Fruit fly (Drosophila melanogaster): Measurements from ENCODE around the gene CG5500.

- TF ChIP-seq CTCF (optimal IDR thresholded peaks at IDR 0.05) = peak; percentile 97 to 99
- TF ChIP-seq CG8478 (optimal IDR thresholded peaks at IDR 0.05) = no peak
These were observed 9.6 kb upstream of the CG5500 start, which contains the start of the genes ball and His2Av for dm6 chr3R:26866577-26867456.
